Worm (Caenorhabditis elegans): ENCODE measurements around the gene C09F9.2.

DNA sequence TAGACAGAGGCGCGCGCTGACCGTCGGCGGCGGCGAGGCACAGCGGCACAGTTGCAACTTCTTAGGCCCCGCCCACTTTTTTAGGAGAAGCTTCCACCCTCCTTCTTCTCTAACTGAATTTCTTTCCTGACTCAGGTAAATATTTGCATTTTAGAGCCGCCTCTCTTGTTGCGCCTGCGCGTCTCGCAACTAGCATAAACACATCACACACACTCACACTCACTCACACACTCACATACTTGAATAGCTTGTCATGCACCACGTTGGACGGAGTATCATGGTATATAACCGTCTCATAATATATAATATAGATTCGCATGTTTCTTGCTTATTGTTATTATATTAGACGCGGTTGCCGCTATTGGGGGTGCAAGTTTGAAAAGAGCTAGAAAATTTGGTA is 20.9 kb upstream of the C09F9.2 start, which contains the start of gene unc-52:
- no peak for TF ChIP-seq nhr-120 (GFP tag; IDR thresholded peaks at IDR 0.05)
- TF ChIP-seq rec-8 (tag; optimal IDR thresholded peaks at IDR 0.05): no peak
- TF ChIP-seq nfya-1 (tag; optimal IDR thresholded peaks at IDR 0.05; ENCODE audit: borderline replicate concordance, insufficient read depth): no peak
- no peak for TF ChIP-seq C06A6.2 (GFP tag; conservative IDR thresholded peaks at IDR 0.05)
- TF ChIP-seq Y53G8AR.9 (GFP tag; conservative IDR thresholded peaks at IDR 0.05): no peak
- TF ChIP-seq efl-1 (GFP tag; optimal IDR thresholded peaks at IDR 0.05): no peak
- no peak for TF ChIP-seq snpc-1.1 (tag; optimal IDR thresholded peaks at IDR 0.05; ENCODE audit: insufficient read depth)
- TF ChIP-seq nhr-27 (tag; optimal IDR thresholded peaks at IDR 0.05): no peak
- no peak for TF ChIP-seq F55B11.4 (tag; optimal IDR thresholded peaks at IDR 0.05; ENCODE audit: borderline replicate concordance, insufficient read depth)
- no peak for TF ChIP-seq ets-4 (GFP tag; optimal IDR thresholded peaks at IDR 0.05)
- TF ChIP-seq lag-1 (GFP tag; IDR thresholded peaks at IDR 0.05): no peak
- no peak for TF ChIP-seq dpl-1 (GFP tag; optimal IDR thresholded peaks at IDR 0.05)

Data from whole organism, young adult.